Worm (Caenorhabditis elegans): Measurements from ENCODE around the gene C46E10.1.

ce11 chrII:3757499-3757898 is 33.5 kb downstream of the C46E10.1 start, which contains the start of gene srx-111:
- TF ChIP-seq zag-1 (tag; optimal IDR thresholded peaks at IDR 0.05) (no peak), fos-1 (tag; optimal IDR thresholded peaks at IDR 0.05) (no peak), dmd-4 (tag; optimal IDR thresholded peaks at IDR 0.05) (no peak), nhr-6 (tag; optimal IDR thresholded peaks at IDR 0.05) (no peak), lsy-2 (tag; optimal IDR thresholded peaks at IDR 0.05) (no peak), F13H6.1 (tag; optimal IDR thresholded peaks at IDR 0.05) (no peak), nhr-23 (tag; optimal IDR thresholded peaks at IDR 0.05) (no peak), lin-13 (GFP tag; optimal IDR thresholded peaks at IDR 0.05) (no peak), unc-62 (GFP tag; optimal IDR thresholded peaks at IDR 0.05) (no peak), ama-1 (optimal IDR thresholded peaks at IDR 0.05) (no peak)

Measured in whole organism, L2 larva.